Fruit fly (Drosophila melanogaster): ENCODE results near the gene p38a.

DNA sequence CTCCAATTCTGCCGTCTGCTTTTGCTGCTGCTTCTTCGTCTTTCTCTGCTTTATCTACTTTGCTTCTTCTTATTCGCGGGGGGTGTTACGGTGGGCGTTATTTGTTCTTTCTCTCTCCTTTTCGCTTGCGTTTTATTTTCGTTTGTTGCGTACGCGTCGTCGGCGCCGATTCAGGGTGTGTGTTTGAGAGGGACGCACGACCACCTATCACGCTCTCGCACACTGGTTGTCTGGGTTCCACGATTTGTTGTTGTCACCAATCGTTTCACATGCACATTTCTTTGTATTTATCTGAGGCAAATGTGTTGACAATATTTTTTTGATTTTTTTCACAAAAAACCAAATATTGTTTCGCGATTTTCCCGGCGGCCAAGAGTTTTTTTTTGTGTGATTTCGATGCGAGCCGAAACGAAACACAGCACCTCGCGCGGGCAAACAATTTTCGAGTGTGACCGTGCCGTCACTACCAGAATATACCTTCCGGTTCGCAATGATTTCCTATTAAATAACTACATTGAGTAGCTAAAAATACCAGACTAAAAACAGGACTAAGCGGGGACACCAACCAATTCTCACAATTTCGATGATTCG lies 46.7 kb downstream of the p38a start, which contains the start of gene Syx1A:
- TF ChIP-seq h (GFP tag; optimal IDR thresholded peaks at IDR 0.05) (peak; percentile 26), dmrt93B (GFP tag; optimal IDR thresholded peaks at IDR 0.05) (no peak), Hr78 (GFP tag; optimal IDR thresholded peaks at IDR 0.05) (no peak), Vsx2 (GFP tag; optimal IDR thresholded peaks at IDR 0.05; ENCODE audit: partially characterized antibody) (no peak), OdsH (GFP tag; optimal IDR thresholded peaks at IDR 0.05) (no peak), rgr (GFP tag; optimal IDR thresholded peaks at IDR 0.05) (no peak), sage (GFP tag; optimal IDR thresholded peaks at IDR 0.05) (no peak)

Data from whole organism, wandering third instar larva.